Worm (Caenorhabditis elegans) whole organism, L3 larva: ENCODE measurements around the gene npr-10.

Experiments used
- aly-2 ChIP-seq: fragments of 150-350 bp; optimal IDR thresholded peaks from 2 replicates; lab custom pipeline; 2014; ENCODE audit warnings: missing biosample characterization, missing genetic modification characterization
- elt-3 ChIP-seq, 3 experiments: fragments of 150-350 bp in 1 of 3; sonication (generic microtip) in 2 of 3; optimal IDR thresholded peaks; 2 replicates in 2 of 3; 4 replicates in 1 of 3; lab custom pipeline; 2014 to 2017; ENCODE audit warnings: missing biosample characterization in 3 of 3, missing genetic modification characterization in 3 of 3
- eor-1 ChIP-seq, 2 experiments: fragments of 150-350 bp; optimal IDR thresholded peaks; 2 replicates each; lab custom pipeline; 2014 to 2018; ENCODE audit warnings: missing biosample characterization in 2 of 2, missing genetic modification characterization in 2 of 2
- lsy-12 ChIP-seq: sonication (generic microtip); optimal IDR thresholded peaks from 2 replicates; lab custom pipeline; 2016; ENCODE audit warnings: mild to moderate bottlenecking, missing genetic modification characterization, missing compliant biosample characterization
- mml-1 ChIP-seq: fragments of 150-350 bp; sonication (generic microtip); optimal IDR thresholded peaks from 3 replicates; lab custom pipeline; 2014; ENCODE audit warnings: missing biosample characterization, missing genetic modification characterization
- nhr-11 ChIP-seq: fragments of 150-350 bp; optimal IDR thresholded peaks from 2 replicates; lab custom pipeline; 2014; ENCODE audit warnings: missing biosample characterization, missing genetic modification characterization
- nhr-77 ChIP-seq: fragments of 150-350 bp; optimal IDR thresholded peaks from 2 replicates; lab custom pipeline; 2014; ENCODE audit warnings: missing biosample characterization, missing genetic modification characterization
- snpc-4 ChIP-seq: fragments of 150-350 bp; optimal IDR thresholded peaks from 2 replicates; lab custom pipeline; 2014; ENCODE audit warnings: missing biosample characterization, missing genetic modification characterization
- zag-1 ChIP-seq: fragments of 150-350 bp; optimal IDR thresholded peaks from 2 replicates; lab custom pipeline; 2014; ENCODE audit warnings: missing biosample characterization, missing genetic modification characterization
- ztf-11 ChIP-seq: fragments of 150-350 bp; optimal IDR thresholded peaks from 2 replicates; lab custom pipeline; 2014; ENCODE audit warnings: missing biosample characterization, missing genetic modification characterization

ce11 chrX:13021446-13021845, 11.1 kb downstream of the npr-10 start:
- TF ChIP-seq zag-1: no peak
- no peak for TF ChIP-seq ztf-11 (tag; lab: Kevin White, UChicago)
- no peak for TF ChIP-seq mml-1 (tag; lab: Kevin White, UChicago)
- no peak for TF ChIP-seq snpc-4
- no peak for TF ChIP-seq nhr-77 (tag; lab: Kevin White, UChicago)
- no peak for TF ChIP-seq lsy-12 (tag; lab: Kevin White, UChicago)
- no peak for TF ChIP-seq nhr-11
- TF ChIP-seq eor-1 (tag; optimal IDR thresholded peaks at IDR 0.05; lab: Kevin White, UChicago): no peak
- TF ChIP-seq aly-2 (tag; lab: Kevin White, UChicago): no peak
- no peak for TF ChIP-seq elt-3 (tag; optimal IDR thresholded peaks at IDR 0.05; lab: Kevin White, UChicago)
